Fruit fly (Drosophila melanogaster): ENCODE results near the gene rdgA.

Gene rdgA

DNA sequence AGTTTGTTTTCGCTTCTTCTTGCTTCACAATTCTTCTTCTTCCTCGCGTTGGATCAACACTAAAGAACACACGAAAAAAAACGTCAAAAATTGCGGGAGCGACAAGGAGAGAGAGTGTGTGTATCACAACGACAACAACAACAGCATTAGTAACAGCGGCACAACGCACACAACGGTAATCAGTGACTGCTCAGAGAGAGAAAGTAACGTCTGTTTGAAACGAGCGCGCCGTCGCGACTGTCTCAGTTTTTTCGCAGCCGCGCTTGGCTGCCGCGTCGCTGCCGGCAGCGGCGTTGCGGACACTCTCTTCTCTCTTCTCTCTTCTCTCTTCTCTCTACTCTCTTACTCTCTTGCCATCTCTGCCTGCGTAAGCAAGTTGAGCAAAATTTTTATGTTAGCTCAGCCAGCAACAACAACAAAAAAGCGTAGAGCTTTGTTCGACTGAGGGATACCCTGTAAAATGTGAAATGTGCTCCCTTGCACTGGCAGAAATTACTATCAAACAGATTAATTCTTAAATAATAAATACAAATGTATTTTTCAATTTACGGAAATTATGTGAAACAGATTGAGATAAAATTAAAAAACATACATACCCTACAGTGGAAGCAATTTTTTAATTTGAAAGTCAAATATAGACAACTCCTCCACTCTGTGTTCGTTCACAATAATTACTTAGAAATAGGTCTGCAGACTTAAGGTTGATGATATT, 15.1 kb upstream of the rdgA start (continued):
- TF ChIP-seq CG15696 (tag; optimal IDR thresholded peaks at IDR 0.05) (peak; percentile 25), Mes4 (GFP tag; optimal IDR thresholded peaks at IDR 0.05) (no peak), CG10543 (GFP tag; optimal IDR thresholded peaks at IDR 0.05) (peak; percentile 44), HHEX (GFP tag; optimal IDR thresholded peaks at IDR 0.05) (peak; percentile 71), eve (GFP tag; optimal IDR thresholded peaks at IDR 0.05) (peak in 1 of 2 experiments; percentile 79), CG10979 (tag; optimal IDR thresholded peaks at IDR 0.05) (peak; percentile 63), pnt (GFP tag; optimal IDR thresholded peaks at IDR 0.05) (peak; percentile 7), ttk (GFP tag; IDR thresholded peaks at IDR 0.05) (peak; percentile 75), sqz (GFP tag; optimal IDR thresholded peaks at IDR 0.05) (peak; percentile 92), CG4854 (GFP tag; optimal IDR thresholded peaks at IDR 0.05) (peak; percentile 63), PHDP (tag; optimal IDR thresholded peaks at IDR 0.05) (peak; percentile 73), CG10565 (GFP tag; optimal IDR thresholded peaks at IDR 0.05) (no peak), CG15514 (GFP tag; optimal IDR thresholded peaks at IDR 0.05) (peak; percentile 23), Dll (GFP tag; IDR thresholded peaks at IDR 0.05; ENCODE audit: partially characterized antibody) (0 out of 4 replicates have a peak, but pooled peaks have one; percentile 35), CrebB (tag; optimal IDR thresholded peaks at IDR 0.05) (no peak), CG10462 (GFP tag; optimal IDR thresholded peaks at IDR 0.05) (no peak), zfh1 (GFP tag; IDR thresholded peaks at IDR 0.05) (peak; percentile 60), p53 (GFP tag; optimal IDR thresholded peaks at IDR 0.05) (no peak), mld (GFP tag; IDR thresholded peaks at IDR 0.05; ENCODE audit: partially characterized antibody) (no peak), tll (GFP tag; optimal IDR thresholded peaks at IDR 0.05) (no peak), CG3065 (GFP tag; optimal IDR thresholded peaks at IDR 0.05) (no peak), lov (optimal IDR thresholded peaks at IDR 0.05) (no peak), lov (GFP tag; IDR thresholded peaks at IDR 0.05) (no peak), CG2120 (GFP tag; optimal IDR thresholded peaks at IDR 0.05) (peak; percentile 61)

dm6 chrX:8892445-8893009, 14.3 kb upstream of the rdgA start:
- TF ChIP-seq CG1233 (GFP tag; optimal IDR thresholded peaks at IDR 0.05) (peak; percentile 49), Hand (GFP tag; optimal IDR thresholded peaks at IDR 0.05) (peak; percentile 48), CG16815 (GFP tag; optimal IDR thresholded peaks at IDR 0.05) (no peak), pum (GFP tag; optimal IDR thresholded peaks at IDR 0.05) (peak; percentile 24), HmgD (GFP tag; optimal IDR thresholded peaks at IDR 0.05) (no peak), CG6175 (GFP tag; IDR thresholded peaks at IDR 0.05) (0 out of 3 replicates have a peak, but pooled peaks have one; percentile 26), CG3281 (GFP tag; optimal IDR thresholded peaks at IDR 0.05) (peak; percentile 74), Atf-2 (GFP tag; optimal IDR thresholded peaks at IDR 0.05) (peak; percentile 4), nerfin-1 (tag; optimal IDR thresholded peaks at IDR 0.05) (peak; percentile 9), CG3065 (GFP tag; optimal IDR thresholded peaks at IDR 0.05) (no peak), CG34376 (GFP tag; optimal IDR thresholded peaks at IDR 0.05) (peak; percentile 66), CG32532 (GFP tag; IDR thresholded peaks at IDR 0.05) (peak; percentile 74; the same call in 1 of the 2 replicates), Eip74EF (GFP tag; optimal IDR thresholded peaks at IDR 0.05) (no peak), vnd (GFP tag; IDR thresholded peaks at IDR 0.05; ENCODE audit: partially characterized antibody) (no peak), CG17612 (GFP tag; IDR thresholded peaks at IDR 0.05) (0 out of 2 replicates have a peak, but pooled peaks have one; percentile 20), CG1832 (GFP tag; optimal IDR thresholded peaks at IDR 0.05) (no peak), cato (GFP tag; optimal IDR thresholded peaks at IDR 0.05; ENCODE audit: borderline replicate concordance) (no peak), Hsf (GFP tag; optimal IDR thresholded peaks at IDR 0.05) (peak; percentile 37), gsb (GFP tag; IDR thresholded peaks at IDR 0.05) (peak; percentile 53), CG12744 (GFP tag; optimal IDR thresholded peaks at IDR 0.05) (no peak), CG14860 (GFP tag; IDR thresholded peaks at IDR 0.05; ENCODE audit: partially characterized antibody) (no peak), CG10654 (GFP tag; optimal IDR thresholded peaks at IDR 0.05) (no peak), Lim3 (GFP tag; IDR thresholded peaks at IDR 0.05) (0 out of 2 replicates have a peak, but pooled peaks have one; percentile 18), Dip3 (GFP tag; optimal IDR thresholded peaks at IDR 0.05) (peak; percentile 29), CG5180 (GFP tag; optimal IDR thresholded peaks at IDR 0.05) (no peak)

All from whole organism, embryonic.